Fruit fly (Drosophila melanogaster) whole organism, embryonic: ENCODE data around the gene e.
A peak's percentile ranks its signal among the peaks of the same experiment; 100 is the strongest.

Experiments
- Abd-B ChIP-seq: fragments of 200-800 bp; sonication (Bioruptor generic); optimal IDR thresholded peaks from 2 replicates; lab custom pipeline; 2018; ENCODE audit warnings: missing biosample characterization, mild to moderate bottlenecking, missing genetic modification characterization, moderate library complexity
- Ada2b ChIP-seq: fragments of 200-800 bp; sonication (Bioruptor generic); IDR thresholded peaks from 2 replicates; pipeline ENCODE4 v1.3.6; 2022; ENCODE audit warnings: missing biosample characterization, missing genetic modification characterization
- C15 ChIP-seq: fragments of 200-800 bp; sonication (Bioruptor generic); IDR thresholded peaks from 3 replicates; pipeline ENCODE4 v1.3.6; 2022; ENCODE audit warnings: missing biosample characterization, missing genetic modification characterization
- CG10565 ChIP-seq: fragments of 200-800 bp; sonication (Bioruptor generic); optimal IDR thresholded peaks from 3 replicates; lab custom pipeline; 2016; ENCODE audit warnings: missing biosample characterization, mild to moderate bottlenecking, missing genetic modification characterization
- CG11085 ChIP-seq: fragments of 200-800 bp; sonication (Bioruptor generic); IDR thresholded peaks from 2 replicates; pipeline ENCODE4 v1.3.6; 2022; ENCODE audit warnings: missing biosample characterization, missing genetic modification characterization
- CG11696 ChIP-seq: fragments of 200-800 bp; sonication (Bioruptor generic); IDR thresholded peaks from 2 replicates; pipeline ENCODE4 v1.3.6; 2022; ENCODE audit warnings: missing biosample characterization, missing genetic modification characterization
- CG12155 ChIP-seq: fragments of 200-800 bp; sonication (Bioruptor generic); optimal IDR thresholded peaks from 3 replicates; lab custom pipeline; 2016; ENCODE audit warnings: missing biosample characterization, missing genetic modification characterization
- CG12391 ChIP-seq: fragments of 200-800 bp; sonication (Bioruptor generic); optimal IDR thresholded peaks from 3 replicates; lab custom pipeline; 2018; ENCODE audit warnings: missing biosample characterization, mild to moderate bottlenecking, missing genetic modification characterization, moderate library complexity
- CG13775 ChIP-seq: fragments of 200-800 bp; sonication (Bioruptor generic); optimal IDR thresholded peaks from 3 replicates; lab custom pipeline; 2017; ENCODE audit warnings: missing biosample characterization, mild to moderate bottlenecking, missing genetic modification characterization
- CG15514 ChIP-seq: fragments of 200-800 bp; sonication (Bioruptor generic); optimal IDR thresholded peaks from 3 replicates; lab custom pipeline; 2017; ENCODE audit warnings: missing biosample characterization, missing genetic modification characterization, mild to moderate bottlenecking, moderate library complexity, missing genetic modification reagents
- CG15696 ChIP-seq: fragments of 200-800 bp; sonication (Bioruptor generic); optimal IDR thresholded peaks from 2 replicates; lab custom pipeline; 2019; ENCODE audit warnings: missing biosample characterization, mild to moderate bottlenecking, missing genetic modification characterization, moderate library complexity
- CG3995 ChIP-seq: fragments of 200-800 bp; sonication (Bioruptor generic); optimal IDR thresholded peaks from 3 replicates; lab custom pipeline; 2016; ENCODE audit warnings: missing biosample characterization, missing genetic modification characterization
- CG5953 ChIP-seq: fragments of 200-800 bp; sonication (Bioruptor generic); IDR thresholded peaks from 2 replicates; pipeline ENCODE4 v1.3.6; 2022; ENCODE audit warnings: missing biosample characterization, missing genetic modification characterization
- CG7271 ChIP-seq: fragments of 200-800 bp; sonication (Bioruptor generic); optimal IDR thresholded peaks from 2 replicates; lab custom pipeline; 2018; ENCODE audit warnings: missing biosample characterization, mild to moderate bottlenecking, missing genetic modification characterization, moderate library complexity
- CG9437 ChIP-seq: fragments of 200-800 bp; sonication (Bioruptor generic); optimal IDR thresholded peaks from 2 replicates; lab custom pipeline; 2018; ENCODE audit warnings: missing biosample characterization, mild to moderate bottlenecking, missing genetic modification characterization
- CG9797 ChIP-seq: fragments of 200-800 bp; sonication (Bioruptor generic); optimal IDR thresholded peaks from 3 replicates; lab custom pipeline; 2018; ENCODE audit warnings: missing biosample characterization, mild to moderate bottlenecking, missing genetic modification characterization
- ERR ChIP-seq: fragments of 200-800 bp; sonication (Bioruptor generic); optimal IDR thresholded peaks from 2 replicates; lab custom pipeline; 2016; ENCODE audit warnings: missing biosample characterization, missing genetic modification characterization
- Fer1 ChIP-seq: fragments of 200-800 bp; sonication (Bioruptor generic); optimal IDR thresholded peaks from 2 replicates; lab custom pipeline; 2017; ENCODE audit warnings: missing biosample characterization, mild to moderate bottlenecking, missing genetic modification characterization
- HLH3B ChIP-seq: fragments of 200-800 bp; sonication (Bioruptor generic); IDR thresholded peaks from 2 replicates; pipeline ENCODE4 v1.3.6; 2022; ENCODE audit warnings: missing biosample characterization, missing genetic modification characterization
- Hey ChIP-seq: fragments of 200-800 bp; sonication (Bioruptor generic); optimal IDR thresholded peaks from 3 replicates; lab custom pipeline; 2018; ENCODE audit warnings: missing biosample characterization, mild to moderate bottlenecking, missing genetic modification characterization
- Hr78 ChIP-seq, 2 experiments: fragments of 200-800 bp in 1 of 2; fragments of >200 bp in 1 of 2; sonication (Bioruptor generic) in 1 of 2; optimal IDR thresholded peaks; 2 replicates each; lab custom pipeline; 2017 to 2019; ENCODE audit warnings: missing biosample characterization in 2 of 2, missing genetic modification characterization in 2 of 2, mild to moderate bottlenecking in 1 of 2, moderate library complexity in 1 of 2
- MESR4 ChIP-seq: fragments of 200-800 bp; sonication (Bioruptor generic); optimal IDR thresholded peaks from 2 replicates; lab custom pipeline; 2018; ENCODE audit warnings: missing biosample characterization, mild to moderate bottlenecking, missing genetic modification characterization, moderate library complexity
- Scr ChIP-seq: fragments of 200-800 bp; sonication (Bioruptor generic); IDR thresholded peaks from 2 replicates; pipeline ENCODE4 v1.3.6; 2022; ENCODE audit warnings: missing biosample characterization, missing genetic modification characterization; ENCODE audit not compliant: partially characterized antibody
- Sin3A ChIP-seq: fragments of >200 bp; optimal IDR thresholded peaks from 2 replicates; lab custom pipeline; 2018
- Six4 ChIP-seq: fragments of 200-800 bp; sonication (Bioruptor generic); optimal IDR thresholded peaks from 2 replicates; lab custom pipeline; 2016; ENCODE audit warnings: missing biosample characterization, missing genetic modification characterization
- Sox100B ChIP-seq: fragments of 200-800 bp; sonication (Bioruptor generic); optimal IDR thresholded peaks from 3 replicates; lab custom pipeline; 2018; ENCODE audit warnings: missing biosample characterization, mild to moderate bottlenecking, missing genetic modification characterization
- bbx ChIP-seq: fragments of 200-800 bp; sonication (Bioruptor generic); IDR thresholded peaks from 2 replicates; pipeline ENCODE4 v1.3.6; 2022; ENCODE audit warnings: missing biosample characterization, missing genetic modification characterization; ENCODE audit not compliant: partially characterized antibody
- bowl ChIP-seq: fragments of 200-800 bp; sonication (Bioruptor generic); IDR thresholded peaks from 2 replicates; pipeline ENCODE4 v1.3.6; 2022; ENCODE audit warnings: missing biosample characterization, missing genetic modification characterization
- ci ChIP-seq: fragments of 200-800 bp; sonication (Bioruptor generic); IDR thresholded peaks from 3 replicates; pipeline ENCODE4 v1.3.6; 2022; ENCODE audit warnings: missing biosample characterization, missing genetic modification characterization
- en ChIP-seq: fragments of 200-800 bp; sonication (Bioruptor generic); optimal IDR thresholded peaks from 2 replicates; lab custom pipeline; 2016; ENCODE audit warnings: missing biosample characterization, missing genetic modification characterization
- exex ChIP-seq: fragments of 200-800 bp; sonication (Bioruptor generic); optimal IDR thresholded peaks from 4 replicates; lab custom pipeline; 2018; ENCODE audit warnings: missing biosample characterization, mild to moderate bottlenecking, missing genetic modification characterization, moderate library complexity
- eyg ChIP-seq: fragments of 200-800 bp; sonication (Bioruptor generic); optimal IDR thresholded peaks from 3 replicates; lab custom pipeline; 2016; ENCODE audit warnings: missing biosample characterization, missing genetic modification characterization
- gro ChIP-seq: fragments of 200-800 bp; sonication (Bioruptor generic); optimal IDR thresholded peaks from 2 replicates; lab custom pipeline; 2016; ENCODE audit warnings: missing biosample characterization, missing genetic modification characterization
- gt ChIP-seq: fragments of 200-800 bp; sonication (Bioruptor generic); IDR thresholded peaks from 2 replicates; pipeline ENCODE4 v1.3.6; 2022; ENCODE audit warnings: missing biosample characterization, missing genetic modification characterization
- insv ChIP-seq, 2 experiments: fragments of 200-800 bp; sonication (Bioruptor generic); optimal IDR thresholded peaks; 3 replicates each; lab custom pipeline; 2016 to 2018; ENCODE audit warnings: missing biosample characterization in 2 of 2, missing genetic modification characterization in 2 of 2
- jumu ChIP-seq: fragments of 200-800 bp; sonication (Bioruptor generic); optimal IDR thresholded peaks from 3 replicates; lab custom pipeline; 2016; ENCODE audit warnings: missing biosample characterization, missing genetic modification characterization
- lilli ChIP-seq: fragments of 200-800 bp; sonication (Bioruptor generic); optimal IDR thresholded peaks from 3 replicates; lab custom pipeline; 2016; ENCODE audit warnings: missing biosample characterization, missing genetic modification characterization
- onecut ChIP-seq: fragments of 200-800 bp; sonication (Bioruptor generic); IDR thresholded peaks from 2 replicates; pipeline ENCODE4 v1.3.6; 2022; ENCODE audit warnings: missing biosample characterization, missing genetic modification characterization
- org-1 ChIP-seq: fragments of 200-800 bp; sonication (Bioruptor generic); optimal IDR thresholded peaks from 2 replicates; lab custom pipeline; 2017; ENCODE audit warnings: missing biosample characterization, missing genetic modification characterization
- pan ChIP-seq, 4 experiments: fragments of >200 bp in 3 of 4; fragments of 200-800 bp in 1 of 4; sonication (Bioruptor generic) in 1 of 4; optimal IDR thresholded peaks in 3 of 4; IDR thresholded peaks in 1 of 4; 2 replicates each; pipeline versions ENCODE4 v1.3.6 to Lab custom; 2017 to 2022; ENCODE audit warnings: missing biosample characterization in 2 of 4, missing genetic modification characterization in 2 of 4, mixed read lengths in 1 of 4
- pb ChIP-seq: fragments of 200-800 bp; sonication (Bioruptor generic); optimal IDR thresholded peaks from 3 replicates; lab custom pipeline; 2016; ENCODE audit warnings: missing biosample characterization, missing genetic modification characterization
- peb ChIP-seq: fragments of 200-800 bp; sonication (Bioruptor generic); IDR thresholded peaks from 2 replicates; pipeline ENCODE4 v1.3.6; 2022; ENCODE audit warnings: missing biosample characterization, missing genetic modification characterization
- pho ChIP-seq: fragments of 200-800 bp; sonication (Bioruptor generic); optimal IDR thresholded peaks from 2 replicates; lab custom pipeline; 2016; ENCODE audit warnings: missing biosample characterization, missing genetic modification characterization
- prd ChIP-seq, 3 experiments: fragments of >200 bp in 2 of 3; fragments of 200-800 bp in 1 of 3; sonication (Bioruptor generic) in 1 of 3; optimal IDR thresholded peaks in 2 of 3; IDR thresholded peaks in 1 of 3; 2 replicates in 2 of 3; 3 replicates in 1 of 3; pipeline versions ENCODE4 v1.3.6 to Lab custom; 2017 to 2022; ENCODE audit warnings: missing biosample characterization in 1 of 3, missing genetic modification characterization in 1 of 3
- psq ChIP-seq: fragments of 200-800 bp; sonication (Bioruptor generic); optimal IDR thresholded peaks from 2 replicates; lab custom pipeline; 2017; ENCODE audit warnings: missing biosample characterization, missing genetic modification characterization
- pzg ChIP-seq: fragments of 200-800 bp; sonication (Bioruptor generic); optimal IDR thresholded peaks from 3 replicates; lab custom pipeline; 2018; ENCODE audit warnings: missing biosample characterization, mild to moderate bottlenecking, missing genetic modification characterization, moderate library complexity
- row ChIP-seq: fragments of 200-800 bp; sonication (Bioruptor generic); IDR thresholded peaks from 3 replicates; pipeline ENCODE4 v1.3.6; 2022; ENCODE audit warnings: missing biosample characterization, missing genetic modification characterization
- sob ChIP-seq: fragments of 200-800 bp; sonication (Bioruptor generic); IDR thresholded peaks from 2 replicates; pipeline ENCODE4 v1.3.6; 2022; ENCODE audit warnings: missing biosample characterization, missing genetic modification characterization
- sr ChIP-seq: fragments of 200-800 bp; sonication (Bioruptor generic); IDR thresholded peaks from 3 replicates; pipeline ENCODE4 v1.3.6; 2022; ENCODE audit warnings: missing biosample characterization, missing genetic modification characterization
- ttk ChIP-seq: fragments of 200-800 bp; sonication (Bioruptor generic); IDR thresholded peaks from 2 replicates; pipeline ENCODE4 v2.1.2; 2022; ENCODE audit warnings: missing biosample characterization, missing genetic modification characterization
- zen ChIP-seq: fragments of 200-800 bp; sonication (Bioruptor generic); optimal IDR thresholded peaks from 3 replicates; lab custom pipeline; 2018; ENCODE audit warnings: missing biosample characterization, mild to moderate bottlenecking, missing genetic modification characterization, moderate library complexity

e gene

dm6 chr3R:21224230-21224629 is 12.7 kb downstream of the e start (continued):
- no peak for TF ChIP-seq prd (optimal IDR thresholded peaks at IDR 0.05; lab: Kevin White, UChicago)
- TF ChIP-seq prd (GFP tag; IDR thresholded peaks at IDR 0.05; lab: Robert Waterston, UW) = peak; percentile 40; the same call in 1 of the 3 replicates
- TF ChIP-seq gro = no peak
- no peak for TF ChIP-seq CG5953
- no peak for TF ChIP-seq C15
- TF ChIP-seq Six4 (GFP tag; lab: Kevin White, UChicago) = no peak
- TF ChIP-seq Hr78 (GFP tag; optimal IDR thresholded peaks at IDR 0.05; lab: Kevin White, UChicago) = no peak
- TF ChIP-seq bbx = no peak
- no peak; the same call in 1 of the 2 replicates for TF ChIP-seq onecut (GFP tag; lab: Robert Waterston, UW)
- TF ChIP-seq CG10565 (GFP tag; lab: Kevin White, UChicago) = no peak
- TF ChIP-seq zen (tag; lab: Kevin White, UChicago) = no peak
- no peak for TF ChIP-seq Abd-B
- TF ChIP-seq CG3995 = no peak
- peak; percentile 73 for TF ChIP-seq sr (GFP tag; lab: Robert Waterston, UW)
- TF ChIP-seq Ada2b (GFP tag; lab: Robert Waterston, UW) = peak; percentile 34; the same call in 1 of the 2 replicates
- no peak for TF ChIP-seq CG9797 (GFP tag; lab: Kevin White, UChicago)
- TF ChIP-seq ci (GFP tag; lab: Robert Waterston, UW) = peak; percentile 84
- no peak for TF ChIP-seq CG7271 (tag; lab: Kevin White, UChicago)
- TF ChIP-seq CG11085 (GFP tag; lab: Robert Waterston, UW) = no peak
- no peak for TF ChIP-seq CG13775
- TF ChIP-seq sob (GFP tag; lab: Robert Waterston, UW) = no peak
- TF ChIP-seq eyg (GFP tag; lab: Kevin White, UChicago) = no peak
- no peak for TF ChIP-seq Scr
- peak; percentile 25 for TF ChIP-seq CG12391 (tag; lab: Kevin White, UChicago)
- TF ChIP-seq exex (tag; lab: Kevin White, UChicago) = no peak
- no peak for TF ChIP-seq peb
- peak; percentile 0 for TF ChIP-seq CG15514 (GFP tag; lab: Kevin White, UChicago)
- TF ChIP-seq psq (GFP tag; lab: Kevin White, UChicago) = no peak
- TF ChIP-seq pzg = no peak
- peak; percentile 63 for TF ChIP-seq row (GFP tag; lab: Robert Waterston, UW)
- TF ChIP-seq org-1 (GFP tag; lab: Kevin White, UChicago) = no peak
- no peak for TF ChIP-seq Fer1 (GFP tag; lab: Kevin White, UChicago)
- TF ChIP-seq ERR (GFP tag; lab: Kevin White, UChicago) = no peak
- TF ChIP-seq CG11696 (GFP tag; lab: Robert Waterston, UW) = no peak
- TF ChIP-seq Hey (tag; lab: Kevin White, UChicago) = no peak
- no peak for TF ChIP-seq CG12155
- no peak for TF ChIP-seq CG9437 (GFP tag; lab: Kevin White, UChicago)
- TF ChIP-seq gt (GFP tag; lab: Robert Waterston, UW) = no peak
- TF ChIP-seq HLH3B (GFP tag; lab: Robert Waterston, UW) = 0 out of 2 replicates have a peak, but pooled peaks have one; percentile 36
- no peak for TF ChIP-seq pho (GFP tag; lab: Kevin White, UChicago)
- TF ChIP-seq pan (optimal IDR thresholded peaks at IDR 0.05; lab: Kevin White, UChicago) = no peak
- TF ChIP-seq pan (GFP tag; optimal IDR thresholded peaks at IDR 0.05 in 1 of 2, IDR thresholded peaks at IDR 0.05 in 1 of 2) = peak in 1 of 2 experiments; percentile 51
- no peak for TF ChIP-seq lilli (GFP tag; lab: Kevin White, UChicago)
- no peak for TF ChIP-seq CG15696 (tag; lab: Kevin White, UChicago)
- TF ChIP-seq en = no peak
- no peak for TF ChIP-seq MESR4 (GFP tag; lab: Kevin White, UChicago)
- no peak for TF ChIP-seq pb (GFP tag; lab: Kevin White, UChicago)
- no peak for TF ChIP-seq insv (GFP tag; optimal IDR thresholded peaks at IDR 0.05; lab: Kevin White, UChicago)
- TF ChIP-seq Sin3A = no peak
- no peak for TF ChIP-seq bowl (GFP tag; lab: Robert Waterston, UW)
- no peak for TF ChIP-seq jumu (GFP tag; lab: Kevin White, UChicago)
- no peak for TF ChIP-seq ttk (GFP tag; lab: Robert Waterston, UW)
- no peak for TF ChIP-seq Sox100B
